Fruit fly (Drosophila melanogaster) whole organism: Measurements from ENCODE around the gene CG42729.

Experiments
- CG8478 ChIP-seq: fragments of >200 bp; optimal IDR thresholded peaks from 2 replicates; lab custom pipeline; 2018; ENCODE audit warnings: inconsistent platforms
- Dll ChIP-seq: fragments of >200 bp; optimal IDR thresholded peaks from 2 replicates; lab custom pipeline; 2017
- EcR ChIP-seq, 2 experiments: fragments of >200 bp; optimal IDR thresholded peaks; 2 replicates each; lab custom pipeline; 2017; ENCODE audit warnings: missing biosample characterization in 2 of 2, missing genetic modification characterization in 2 of 2, missing genetic modification reagents in 2 of 2
- pan ChIP-seq: fragments of >200 bp; optimal IDR thresholded peaks from 2 replicates; lab custom pipeline; 2017
- psq ChIP-seq: fragments of >200 bp; optimal IDR thresholded peaks from 2 replicates; lab custom pipeline; 2017
- usp ChIP-seq: fragments of >200 bp; optimal IDR thresholded peaks from 2 replicates; lab custom pipeline; 2017; ENCODE audit warnings: missing biosample characterization, missing genetic modification characterization, mixed read lengths

Gene CG42729

dm6 chr3L:15513264-15513663, 14.1 kb downstream of the CG42729 start:
- TF ChIP-seq EcR (GFP tag; optimal IDR thresholded peaks at IDR 0.05; lab: Kevin White, UChicago) = no peak
- TF ChIP-seq CG8478 (lab: Kevin White, UChicago) = no peak
- TF ChIP-seq Dll (lab: Kevin White, UChicago) = no peak
- no peak for TF ChIP-seq psq (lab: Kevin White, UChicago)
- TF ChIP-seq usp (GFP tag; lab: Kevin White, UChicago) = no peak
- TF ChIP-seq pan (lab: Kevin White, UChicago) = no peak

DNA sequence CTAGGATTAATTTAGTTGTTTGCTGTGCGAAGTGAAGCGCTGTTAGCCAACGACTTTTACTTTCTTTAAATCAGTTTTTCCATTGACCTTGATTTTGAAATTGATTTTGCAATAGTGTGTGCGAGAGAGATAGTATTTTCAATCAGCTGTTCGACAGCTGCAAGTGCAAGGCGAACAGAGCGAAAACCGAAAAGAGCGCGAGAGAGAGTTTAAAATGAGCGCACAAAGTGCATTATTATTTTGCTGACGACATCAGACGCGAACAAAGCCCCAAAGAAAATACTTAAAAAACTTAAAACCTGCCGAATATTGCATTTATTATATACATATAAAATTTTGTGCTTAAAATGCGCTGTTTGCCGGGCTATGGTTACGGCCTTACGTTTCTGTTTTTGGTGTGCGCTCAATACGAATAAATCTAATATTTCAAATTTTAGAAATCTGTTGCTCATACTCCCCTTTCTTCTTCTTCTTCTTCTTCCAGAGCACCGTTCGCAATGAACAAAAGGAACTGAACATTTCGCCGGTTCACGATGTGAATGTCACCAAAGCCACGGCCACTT, 15.5 kb downstream of the CG42729 start:
- TF ChIP-seq Dll (lab: Kevin White, UChicago) (no peak), EcR (GFP tag; optimal IDR thresholded peaks at IDR 0.05; lab: Kevin White, UChicago) (no peak), pan (lab: Kevin White, UChicago) (no peak), usp (GFP tag; lab: Kevin White, UChicago) (no peak), CG8478 (lab: Kevin White, UChicago) (no peak), psq (lab: Kevin White, UChicago) (no peak)

dm6 chr3L:15510787-15511186, 16.5 kb downstream of the CG42729 start, which contains the start of gene MsrA:
Gene MsrA, plus strand, starts transcription at chr3L:15511052.
- TF ChIP-seq psq (lab: Kevin White, UChicago) (no peak), EcR (GFP tag; optimal IDR thresholded peaks at IDR 0.05; lab: Kevin White, UChicago) (no peak), CG8478 (lab: Kevin White, UChicago) (no peak)

dm6 chr3L:15509398-15509797, 17.9 kb downstream of the CG42729 start, which contains the start of the genes gdl and gdl-ORF39:
Gene gdl, plus strand, starts transcription at chr3L:15509445.
Gene gdl-ORF39, plus strand, starts transcription at chr3L:15509445.
- TF ChIP-seq CG8478 (lab: Kevin White, UChicago) (no peak), usp (GFP tag; lab: Kevin White, UChicago) (no peak)

- TF ChIP-seq CG8478 (lab: Kevin White, UChicago) = no peak
- TF ChIP-seq Dll (lab: Kevin White, UChicago) = no peak
- TF ChIP-seq usp (GFP tag; lab: Kevin White, UChicago) = no peak
- TF ChIP-seq EcR (GFP tag; optimal IDR thresholded peaks at IDR 0.05; lab: Kevin White, UChicago) = no peak
- no peak for TF ChIP-seq pan (lab: Kevin White, UChicago)
- no peak for TF ChIP-seq psq (lab: Kevin White, UChicago)
Observed at dm6 chr3L:15508750-15509149, 18.6 kb downstream of the CG42729 start, which contains the start of gene Z600. Gene Z600, plus strand, starts transcription at chr3L:15509061.

DNA sequence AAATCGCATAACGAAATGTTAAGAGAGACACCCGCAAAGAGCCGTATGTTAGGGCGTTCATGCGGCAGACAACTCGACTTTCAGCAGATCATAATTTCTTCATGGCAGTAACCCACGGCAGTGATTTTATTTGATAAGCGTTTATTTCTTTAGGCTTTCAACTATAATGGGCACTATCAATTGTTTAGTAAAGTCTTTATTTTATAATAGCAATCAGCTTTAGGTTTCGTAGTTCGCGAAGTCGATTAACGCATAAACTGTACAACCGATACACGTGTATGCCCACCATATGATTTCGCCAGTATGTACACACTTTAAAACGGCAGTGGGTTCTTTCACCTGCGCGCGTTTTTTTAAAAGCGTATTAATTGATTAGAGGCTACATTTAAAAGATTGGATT, 19.1 kb downstream of the CG42729 start, which contains the start of gene CG7841:
TSS of gene CG7841 (minus strand) at position 20 of the 400 bp plus-strand sequence.
- no peak for TF ChIP-seq pan (lab: Kevin White, UChicago)
- peak in 1 of 2 experiments; percentile 54 for TF ChIP-seq EcR (GFP tag; optimal IDR thresholded peaks at IDR 0.05; lab: Kevin White, UChicago)

DNA sequence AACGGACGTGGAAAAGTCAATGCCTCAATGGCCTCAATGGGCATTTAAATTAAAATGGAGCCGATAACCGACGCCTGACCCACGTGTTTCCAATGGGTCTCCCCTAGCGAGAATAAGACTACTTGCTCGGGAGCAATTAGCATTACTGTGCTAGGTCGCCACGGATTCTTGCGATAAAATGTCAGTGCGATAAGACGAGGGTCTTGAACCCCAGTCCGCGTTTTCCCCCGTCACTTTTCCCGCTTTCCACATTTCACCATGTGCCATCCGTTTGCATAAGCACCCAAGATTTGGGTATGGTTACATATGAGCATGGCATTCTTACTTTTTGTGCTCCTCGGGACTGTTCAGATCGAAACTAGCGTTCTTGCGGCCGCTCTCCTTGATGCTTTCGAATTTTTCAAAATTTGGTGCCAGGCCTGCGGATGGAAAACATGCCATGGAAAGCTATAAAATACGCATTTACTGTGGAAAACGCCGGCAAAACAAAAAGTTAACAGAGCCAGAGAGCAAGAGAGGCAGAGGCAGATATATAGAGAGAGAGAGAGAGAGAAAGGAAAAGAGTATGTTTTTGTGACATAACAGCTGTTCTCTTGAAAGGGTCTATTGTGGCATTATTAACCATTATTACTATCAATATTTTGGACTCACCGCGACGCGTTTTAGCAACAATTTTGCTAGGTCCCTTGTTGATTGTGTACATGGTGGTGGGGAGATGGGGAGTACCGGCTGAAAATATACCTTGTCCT, 20.0 kb downstream of the CG42729 start:
- no peak for TF ChIP-seq Dll (lab: Kevin White, UChicago)
- peak in 1 of 2 experiments; percentile 3 for TF ChIP-seq EcR (GFP tag; optimal IDR thresholded peaks at IDR 0.05; lab: Kevin White, UChicago)

DNA sequence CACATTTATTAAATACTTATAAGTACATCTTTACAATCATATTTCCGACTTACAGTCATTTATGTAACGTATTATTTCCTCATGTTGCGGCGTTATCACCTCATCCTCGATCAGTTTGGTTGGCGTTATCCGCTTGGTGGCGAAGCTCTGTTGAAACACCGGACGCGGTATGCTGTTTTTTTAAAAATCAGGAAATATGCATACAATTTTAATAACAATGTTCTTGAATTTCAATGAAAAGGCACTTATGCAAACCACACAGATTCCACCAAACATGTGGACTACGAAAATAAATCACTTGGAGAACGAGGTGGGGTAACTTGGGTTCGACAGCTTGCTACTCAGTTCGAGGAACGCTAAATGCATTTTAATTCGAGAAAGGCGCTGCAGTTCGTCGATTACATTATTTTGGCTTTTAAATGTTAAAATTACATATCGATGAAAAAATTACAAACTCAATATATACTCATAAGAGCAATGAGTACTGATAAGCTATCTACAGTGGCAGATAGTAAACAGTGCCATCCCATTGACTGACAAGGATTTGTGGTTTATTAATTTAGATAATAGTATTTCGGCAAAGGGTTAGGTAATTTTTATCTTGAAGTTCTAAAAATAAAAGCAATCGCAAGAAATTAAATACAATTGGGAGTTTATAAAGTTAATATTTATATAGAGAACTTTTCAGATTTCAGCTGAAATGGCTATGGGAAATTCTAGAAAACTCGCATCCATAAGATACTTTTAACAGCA, 21.0 kb downstream of the CG42729 start:
- TF ChIP-seq pan (lab: Kevin White, UChicago) (no peak), psq (lab: Kevin White, UChicago) (no peak), Dll (lab: Kevin White, UChicago) (no peak), CG8478 (lab: Kevin White, UChicago) (no peak), EcR (GFP tag; optimal IDR thresholded peaks at IDR 0.05; lab: Kevin White, UChicago) (no peak), usp (GFP tag; lab: Kevin White, UChicago) (no peak)

DNA sequence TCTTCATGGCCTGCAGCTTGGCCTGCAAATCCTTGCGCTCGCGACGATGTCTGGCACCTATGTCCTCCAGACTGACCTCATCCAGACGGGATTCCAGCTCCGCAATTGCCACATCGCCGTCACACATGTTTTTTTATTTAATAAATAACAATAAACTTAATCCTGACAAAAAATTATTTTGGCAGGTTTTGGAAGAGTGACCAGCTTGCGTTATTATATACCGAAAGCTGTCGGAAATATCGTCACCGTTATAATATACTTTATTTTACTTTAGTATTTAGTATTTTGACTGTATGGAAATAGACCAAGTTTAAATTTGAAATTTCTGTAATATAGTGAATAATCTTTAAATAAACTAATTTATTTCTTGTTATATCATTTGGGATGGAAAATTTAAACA, 22.6 kb downstream of the CG42729 start, which contains the start of gene CG7857:
TSS of gene CG7857 (minus strand) at position 208 of the 400 bp plus-strand sequence.
- TF ChIP-seq pan (lab: Kevin White, UChicago) = no peak
- no peak for TF ChIP-seq EcR (GFP tag; optimal IDR thresholded peaks at IDR 0.05; lab: Kevin White, UChicago)
- no peak for TF ChIP-seq Dll (lab: Kevin White, UChicago)
- no peak for TF ChIP-seq usp (GFP tag; lab: Kevin White, UChicago)
- TF ChIP-seq psq (lab: Kevin White, UChicago) = no peak
- TF ChIP-seq CG8478 (lab: Kevin White, UChicago) = no peak

dm6 chr3L:15502256-15502655, 25.1 kb downstream of the CG42729 start:
- TF ChIP-seq psq (lab: Kevin White, UChicago) (no peak), CG8478 (lab: Kevin White, UChicago) (no peak), pan (lab: Kevin White, UChicago) (no peak), EcR (GFP tag; optimal IDR thresholded peaks at IDR 0.05; lab: Kevin White, UChicago) (no peak), Dll (lab: Kevin White, UChicago) (no peak), usp (GFP tag; lab: Kevin White, UChicago) (no peak)

- no peak for TF ChIP-seq psq (lab: Kevin White, UChicago)
- no peak for TF ChIP-seq pan (lab: Kevin White, UChicago)
- no peak for TF ChIP-seq Dll (lab: Kevin White, UChicago)
- TF ChIP-seq CG8478 (lab: Kevin White, UChicago) = no peak
- TF ChIP-seq EcR (GFP tag; optimal IDR thresholded peaks at IDR 0.05; lab: Kevin White, UChicago) = no peak
- TF ChIP-seq usp (GFP tag; lab: Kevin White, UChicago) = no peak
Observed at dm6 chr3L:15501646-15501972, 25.7 kb downstream of the CG42729 start.
